Fruit fly (Drosophila melanogaster) whole organism, embryonic: Measurements from ENCODE around the gene hry.
A peak's percentile ranks its signal among the peaks of the same experiment; 100 is the strongest.

Experiments used
- ATbp ChIP-seq: fragments of 200-800 bp; sonication (Bioruptor generic); optimal IDR thresholded peaks from 2 replicates; lab custom pipeline; 2017; ENCODE audit warnings: missing biosample characterization, mild to moderate bottlenecking, missing genetic modification characterization, missing genetic modification reagents
- Atf-2 ChIP-seq: fragments of 200-800 bp; sonication (Bioruptor generic); optimal IDR thresholded peaks from 2 replicates; lab custom pipeline; 2016; ENCODE audit warnings: missing biosample characterization, missing genetic modification characterization
- CG10959 ChIP-seq: fragments of 200-800 bp; sonication (Bioruptor generic); IDR thresholded peaks from 2 replicates; pipeline ENCODE4 v1.3.6; 2022; ENCODE audit warnings: missing biosample characterization, missing genetic modification characterization
- CG11093 ChIP-seq: fragments of 200-800 bp; sonication (Bioruptor generic); IDR thresholded peaks from 3 replicates; pipeline ENCODE4 v1.3.6; 2022; ENCODE audit warnings: missing biosample characterization, missing genetic modification characterization
- CG11456 ChIP-seq: fragments of 200-800 bp; sonication (Bioruptor generic); IDR thresholded peaks from 3 replicates; pipeline ENCODE4 v1.3.6; 2022; ENCODE audit warnings: missing biosample characterization, missing genetic modification characterization
- CG11695 ChIP-seq: fragments of 200-800 bp; sonication (Bioruptor generic); IDR thresholded peaks from 3 replicates; pipeline ENCODE4 v1.3.6; 2022; ENCODE audit warnings: missing biosample characterization, missing genetic modification characterization
- CG1529 ChIP-seq: fragments of 200-800 bp; sonication (Bioruptor generic); optimal IDR thresholded peaks from 3 replicates; lab custom pipeline; 2018; ENCODE audit warnings: missing biosample characterization, missing genetic modification characterization
- CG15601 ChIP-seq: fragments of 200-800 bp; sonication (Bioruptor generic); optimal IDR thresholded peaks from 3 replicates; lab custom pipeline; 2019; ENCODE audit warnings: missing biosample characterization, mild to moderate bottlenecking, missing genetic modification characterization, moderate library complexity
- CG17186 ChIP-seq: fragments of 200-800 bp; sonication (Bioruptor generic); optimal IDR thresholded peaks from 3 replicates; lab custom pipeline; 2017; ENCODE audit warnings: missing biosample characterization, missing genetic modification reagents, missing genetic modification characterization
- CG2678 ChIP-seq: fragments of 200-800 bp; sonication (Bioruptor generic); optimal IDR thresholded peaks from 3 replicates; lab custom pipeline; 2019; ENCODE audit warnings: missing biosample characterization, mild to moderate bottlenecking, missing genetic modification characterization, moderate library complexity
- CG2889 ChIP-seq: fragments of 200-800 bp; sonication (Bioruptor generic); IDR thresholded peaks from 3 replicates; pipeline ENCODE4 v1.3.6; 2022; ENCODE audit warnings: missing biosample characterization, missing genetic modification characterization
- CG31365 ChIP-seq: fragments of 200-800 bp; sonication (Bioruptor generic); optimal IDR thresholded peaks from 2 replicates; lab custom pipeline; 2018; ENCODE audit warnings: missing biosample characterization, mild to moderate bottlenecking, missing genetic modification characterization
- CG32532 ChIP-seq: fragments of 200-800 bp; sonication (Bioruptor generic); IDR thresholded peaks from 2 replicates; pipeline ENCODE4 v1.3.6; 2022; ENCODE audit warnings: missing biosample characterization, missing genetic modification characterization
- CG3281 ChIP-seq: fragments of 200-800 bp; sonication (Bioruptor generic); optimal IDR thresholded peaks from 3 replicates; lab custom pipeline; 2017; ENCODE audit warnings: missing biosample characterization, mild to moderate bottlenecking, missing genetic modification characterization
- CG4360 ChIP-seq: fragments of 200-800 bp; sonication (Bioruptor generic); IDR thresholded peaks from 2 replicates; pipeline ENCODE4 v1.3.6; 2022; ENCODE audit warnings: missing biosample characterization, missing genetic modification characterization
- CG6654 ChIP-seq: fragments of 200-800 bp; sonication (Bioruptor generic); optimal IDR thresholded peaks from 2 replicates; lab custom pipeline; 2017; ENCODE audit warnings: missing biosample characterization, mild to moderate bottlenecking, missing genetic modification characterization
- CG7963 ChIP-seq: fragments of 200-800 bp; sonication (Bioruptor generic); IDR thresholded peaks from 3 replicates; pipeline ENCODE4 v1.3.6; 2022; ENCODE audit warnings: missing biosample characterization, missing genetic modification characterization; ENCODE audit not compliant: partially characterized antibody
- CG9876 ChIP-seq: fragments of 200-800 bp; sonication (Bioruptor generic); optimal IDR thresholded peaks from 2 replicates; lab custom pipeline; 2016; ENCODE audit warnings: missing biosample characterization, missing genetic modification characterization
- CG9932 ChIP-seq: fragments of 200-800 bp; sonication (Bioruptor generic); IDR thresholded peaks from 2 replicates; pipeline ENCODE4 v1.3.6; 2022; ENCODE audit warnings: missing biosample characterization, missing genetic modification characterization
- CTCF ChIP-seq: fragments of 200-800 bp; sonication (Bioruptor generic); optimal IDR thresholded peaks from 2 replicates; lab custom pipeline; 2017; ENCODE audit warnings: missing biosample characterization, mild to moderate bottlenecking, missing genetic modification characterization, moderate library complexity
- Camta ChIP-seq: fragments of 200-800 bp; sonication (Bioruptor generic); optimal IDR thresholded peaks from 2 replicates; lab custom pipeline; 2016; ENCODE audit warnings: missing biosample characterization, missing genetic modification characterization
- Dek ChIP-seq: fragments of 200-800 bp; sonication (Bioruptor generic); optimal IDR thresholded peaks from 3 replicates; lab custom pipeline; 2019; ENCODE audit warnings: missing biosample characterization, mild to moderate bottlenecking, missing genetic modification characterization, moderate library complexity
- Dll ChIP-seq: fragments of 200-800 bp; sonication (Bioruptor generic); IDR thresholded peaks from 4 replicates; pipeline ENCODE4 v1.3.6; 2022; ENCODE audit warnings: missing biosample characterization, missing genetic modification characterization; ENCODE audit not compliant: partially characterized antibody
- ERR ChIP-seq: fragments of 200-800 bp; sonication (Bioruptor generic); optimal IDR thresholded peaks from 2 replicates; lab custom pipeline; 2016; ENCODE audit warnings: missing biosample characterization, missing genetic modification characterization
- Gsc ChIP-seq: fragments of 200-800 bp; sonication (Bioruptor generic); IDR thresholded peaks from 2 replicates; pipeline ENCODE4 v1.3.6; 2022; ENCODE audit warnings: missing biosample characterization, missing genetic modification characterization
- Hey ChIP-seq: fragments of 200-800 bp; sonication (Bioruptor generic); optimal IDR thresholded peaks from 3 replicates; lab custom pipeline; 2018; ENCODE audit warnings: missing biosample characterization, mild to moderate bottlenecking, missing genetic modification characterization
- Hr39 ChIP-seq: fragments of >200 bp; optimal IDR thresholded peaks from 2 replicates; lab custom pipeline; 2017
- Hsf ChIP-seq: fragments of 200-800 bp; sonication (Bioruptor generic); optimal IDR thresholded peaks from 3 replicates; lab custom pipeline; 2016; ENCODE audit warnings: missing biosample characterization, missing genetic modification characterization
- Rfx ChIP-seq: fragments of 200-800 bp; sonication (Bioruptor generic); IDR thresholded peaks from 2 replicates; pipeline ENCODE4 v1.3.6; 2022; ENCODE audit warnings: missing biosample characterization, missing genetic modification characterization
- Sin3A ChIP-seq: fragments of >200 bp; optimal IDR thresholded peaks from 2 replicates; lab custom pipeline; 2018
- al ChIP-seq: fragments of 200-800 bp; sonication (Bioruptor generic); IDR thresholded peaks from 2 replicates; pipeline ENCODE4 v1.3.6; 2022; ENCODE audit warnings: missing biosample characterization, missing genetic modification characterization
- ase ChIP-seq: fragments of 200-800 bp; sonication (Bioruptor generic); IDR thresholded peaks from 3 replicates; pipeline ENCODE4 v1.3.6; 2022; ENCODE audit warnings: missing biosample characterization, missing genetic modification characterization
- chif ChIP-seq, 2 experiments: fragments of 200-800 bp; sonication (Bioruptor generic); optimal IDR thresholded peaks; 3 replicates each; lab custom pipeline; 2016; ENCODE audit warnings: missing biosample characterization in 2 of 2, missing genetic modification characterization in 2 of 2
- chm ChIP-seq: fragments of 200-800 bp; sonication (Bioruptor generic); IDR thresholded peaks from 2 replicates; pipeline ENCODE4 v1.3.6; 2022; ENCODE audit warnings: missing biosample characterization, missing genetic modification characterization
- dati ChIP-seq: fragments of 200-800 bp; sonication (Bioruptor generic); IDR thresholded peaks from 2 replicates; pipeline ENCODE4 v1.3.6; 2022; ENCODE audit warnings: missing biosample characterization, missing genetic modification characterization
- en ChIP-seq: fragments of 200-800 bp; sonication (Bioruptor generic); optimal IDR thresholded peaks from 2 replicates; lab custom pipeline; 2016; ENCODE audit warnings: missing biosample characterization, missing genetic modification characterization
- fd102C ChIP-seq: fragments of 200-800 bp; sonication (Bioruptor generic); optimal IDR thresholded peaks from 2 replicates; lab custom pipeline; 2018; ENCODE audit warnings: missing biosample characterization, mild to moderate bottlenecking, missing genetic modification characterization, moderate library complexity
- fu2 ChIP-seq: fragments of 200-800 bp; sonication (Bioruptor generic); optimal IDR thresholded peaks from 2 replicates; lab custom pipeline; 2016; ENCODE audit warnings: missing biosample characterization, missing genetic modification characterization
- gcm ChIP-seq: fragments of 200-800 bp; sonication (Bioruptor generic); optimal IDR thresholded peaks from 2 replicates; lab custom pipeline; 2019; ENCODE audit warnings: missing biosample characterization, mild to moderate bottlenecking, missing genetic modification characterization, moderate library complexity
- gcm2 ChIP-seq: fragments of 200-800 bp; sonication (Bioruptor generic); optimal IDR thresholded peaks from 2 replicates; lab custom pipeline; 2016; ENCODE audit warnings: missing biosample characterization, missing genetic modification characterization
- lilli ChIP-seq: fragments of 200-800 bp; sonication (Bioruptor generic); optimal IDR thresholded peaks from 3 replicates; lab custom pipeline; 2016; ENCODE audit warnings: missing biosample characterization, missing genetic modification characterization
- luna ChIP-seq: fragments of 200-800 bp; sonication (Bioruptor generic); optimal IDR thresholded peaks from 2 replicates; lab custom pipeline; 2016; ENCODE audit warnings: missing biosample characterization, missing genetic modification characterization
- mam ChIP-seq: fragments of 200-800 bp; sonication (Bioruptor generic); optimal IDR thresholded peaks from 3 replicates; lab custom pipeline; 2016; ENCODE audit warnings: missing biosample characterization, missing genetic modification characterization
- mirr ChIP-seq: fragments of 200-800 bp; sonication (Bioruptor generic); optimal IDR thresholded peaks from 3 replicates; lab custom pipeline; 2018; ENCODE audit warnings: missing biosample characterization, mild to moderate bottlenecking, missing genetic modification characterization
- phol ChIP-seq: fragments of 200-800 bp; sonication (Bioruptor generic); optimal IDR thresholded peaks from 3 replicates; lab custom pipeline; 2018; ENCODE audit warnings: missing biosample characterization, mild to moderate bottlenecking, missing genetic modification characterization, moderate library complexity
- pnt ChIP-seq: fragments of 200-800 bp; sonication (Bioruptor generic); optimal IDR thresholded peaks from 3 replicates; lab custom pipeline; 2016; ENCODE audit warnings: missing biosample characterization, missing genetic modification characterization
- psq ChIP-seq: fragments of 200-800 bp; sonication (Bioruptor generic); optimal IDR thresholded peaks from 2 replicates; lab custom pipeline; 2017; ENCODE audit warnings: missing biosample characterization, missing genetic modification characterization
- rib ChIP-seq: fragments of 200-800 bp; sonication (Bioruptor generic); IDR thresholded peaks from 2 replicates; pipeline ENCODE4 v1.3.6; 2022; ENCODE audit warnings: missing biosample characterization, missing genetic modification characterization
- row ChIP-seq: fragments of 200-800 bp; sonication (Bioruptor generic); IDR thresholded peaks from 3 replicates; pipeline ENCODE4 v1.3.6; 2022; ENCODE audit warnings: missing biosample characterization, missing genetic modification characterization
- scrt ChIP-seq: fragments of 200-800 bp; sonication (Bioruptor generic); optimal IDR thresholded peaks from 2 replicates; lab custom pipeline; 2018; ENCODE audit warnings: missing biosample characterization, mild to moderate bottlenecking, missing genetic modification characterization, moderate library complexity
- seq ChIP-seq: fragments of 200-800 bp; sonication (Bioruptor generic); IDR thresholded peaks from 2 replicates; pipeline ENCODE4 v1.3.6; 2022; ENCODE audit warnings: missing biosample characterization, missing genetic modification characterization
- slbo ChIP-seq: fragments of 200-800 bp; sonication (Bioruptor generic); IDR thresholded peaks from 2 replicates; pipeline ENCODE4 v1.3.6; 2022; ENCODE audit warnings: missing biosample characterization, missing genetic modification characterization
- trh ChIP-seq: fragments of 200-800 bp; sonication (Bioruptor generic); optimal IDR thresholded peaks from 2 replicates; lab custom pipeline; 2016; ENCODE audit warnings: missing biosample characterization, missing genetic modification characterization
- zfh2 ChIP-seq: fragments of 200-800 bp; sonication (Bioruptor generic); optimal IDR thresholded peaks from 2 replicates; lab custom pipeline; 2016; ENCODE audit warnings: missing biosample characterization, missing genetic modification characterization

The hry gene

dm6 chr3L:8655217-8655896, 20.2 kb upstream of the hry start (continued):
- TF ChIP-seq CG10959 (GFP tag; lab: Robert Waterston, UW) (no peak), pnt (GFP tag; lab: Kevin White, UChicago) (no peak), lilli (GFP tag; lab: Kevin White, UChicago) (no peak), CG7963 (no peak), Gsc (no peak), CG2889 (no peak), Hr39 (lab: Kevin White, UChicago) (no peak), CG9932 (peak; percentile 46; the same call in 1 of the 2 replicates), seq (GFP tag; lab: Robert Waterston, UW) (no peak), zfh2 (peak; percentile 33), rib (GFP tag; lab: Robert Waterston, UW) (peak; percentile 57; the same call in 1 of the 2 replicates), en (GFP tag; lab: Kevin White, UChicago) (no peak), CG11456 (GFP tag; lab: Robert Waterston, UW) (no peak), scrt (GFP tag; lab: Kevin White, UChicago) (no peak), Rfx (GFP tag; lab: Robert Waterston, UW) (peak; percentile 61), gcm (GFP tag; lab: Kevin White, UChicago) (no peak), phol (tag; lab: Kevin White, UChicago) (no peak), ERR (no peak), dati (GFP tag; lab: Robert Waterston, UW) (no peak), Camta (GFP tag; lab: Kevin White, UChicago) (no peak), CG15601 (tag; lab: Kevin White, UChicago) (no peak), CG3281 (GFP tag; lab: Kevin White, UChicago) (peak; percentile 22), fu2 (GFP tag; lab: Kevin White, UChicago) (no peak), ase (no peak), CTCF (no peak), CG11695 (GFP tag; lab: Robert Waterston, UW) (no peak), trh (GFP tag; lab: Kevin White, UChicago) (no peak), Atf-2 (GFP tag; lab: Kevin White, UChicago) (no peak), fd102C (GFP tag; lab: Kevin White, UChicago) (no peak), al (GFP tag; lab: Robert Waterston, UW) (no peak), ATbp (GFP tag; lab: Kevin White, UChicago) (no peak), Hey (tag; lab: Kevin White, UChicago) (no peak), mirr (GFP tag; lab: Kevin White, UChicago) (no peak), CG6654 (GFP tag; lab: Kevin White, UChicago) (no peak), Dll (GFP tag; lab: Robert Waterston, UW) (no peak), chif (GFP tag; optimal IDR thresholded peaks at IDR 0.05; lab: Kevin White, UChicago) (no peak), luna (GFP tag; lab: Kevin White, UChicago) (no peak), CG1529 (GFP tag; lab: Kevin White, UChicago) (no peak), CG17186 (GFP tag; lab: Kevin White, UChicago) (no peak), CG32532 (GFP tag; lab: Robert Waterston, UW) (peak; percentile 62), slbo (GFP tag; lab: Robert Waterston, UW) (no peak), row (GFP tag; lab: Robert Waterston, UW) (no peak), CG2678 (tag; lab: Kevin White, UChicago) (no peak), CG11093 (GFP tag; lab: Robert Waterston, UW) (no peak), mam (peak; percentile 10), Dek (tag; lab: Kevin White, UChicago) (no peak), CG31365 (tag; lab: Kevin White, UChicago) (no peak), gcm2 (GFP tag; lab: Kevin White, UChicago) (no peak), Hsf (GFP tag; lab: Kevin White, UChicago) (no peak), CG9876 (GFP tag; lab: Kevin White, UChicago) (no peak), Sin3A (lab: Kevin White, UChicago) (no peak), psq (GFP tag; lab: Kevin White, UChicago) (no peak), chm (GFP tag; lab: Robert Waterston, UW) (no peak), CG4360 (no peak)
